Worm (Caenorhabditis elegans): ENCODE results near the gene B0035.18.

Gene B0035.18

ce11 chrIV:11285239-11285638, 34.9 kb upstream of the B0035.18 start:
- peak; percentile 47 for TF ChIP-seq dve-1 (tag; optimal IDR thresholded peaks at IDR 0.05; ENCODE audit: insufficient read depth)
- TF ChIP-seq unc-62 (GFP tag; optimal IDR thresholded peaks at IDR 0.05 in 1 of 2), result peak in 1 of 2 experiments; percentile 54
- no peak for TF ChIP-seq unc-62 (tag; optimal IDR thresholded peaks at IDR 0.05)
- no peak for TF ChIP-seq duxl-1 (tag; optimal IDR thresholded peaks at IDR 0.05; ENCODE audit: poor library complexity)

- TF ChIP-seq nhr-237 (tag; optimal IDR thresholded peaks at IDR 0.05) (no peak), egl-27 (tag; optimal IDR thresholded peaks at IDR 0.05) (no peak), daf-16 (GFP tag; optimal IDR thresholded peaks at IDR 0.05) (no peak), daf-16 (tag; optimal IDR thresholded peaks at IDR 0.05) (peak; percentile 59), dve-1 (tag; optimal IDR thresholded peaks at IDR 0.05; ENCODE audit: insufficient read depth) (peak; percentile 49)
These were observed 34.0 kb upstream of the B0035.18 start for ce11 chrIV:11286112-11286511.

ce11 chrIV:11287511-11287910, 32.6 kb upstream of the B0035.18 start, which contains the start of gene F54D1.6:
Gene F54D1.6, plus strand, starts transcription at chrIV:11287811.
- TF ChIP-seq hlh-11 (tag; optimal IDR thresholded peaks at IDR 0.05) (no peak), daf-16 (GFP tag; optimal IDR thresholded peaks at IDR 0.05) (no peak), daf-16 (tag; optimal IDR thresholded peaks at IDR 0.05) (peak; percentile 17), lim-7 (GFP tag; IDR thresholded peaks at IDR 0.05) (no peak), lin-1 (GFP tag; IDR thresholded peaks at IDR 0.05) (no peak), F49E8.2 (tag; optimal IDR thresholded peaks at IDR 0.05; ENCODE audit: borderline replicate concordance) (no peak)

- no peak for TF ChIP-seq dmd-8 (GFP tag; IDR thresholded peaks at IDR 0.05)
- TF ChIP-seq dve-1 (tag; optimal IDR thresholded peaks at IDR 0.05; ENCODE audit: insufficient read depth), result peak; percentile 90
- TF ChIP-seq snpc-4 (tag; optimal IDR thresholded peaks at IDR 0.05), result no peak
- TF ChIP-seq mep-1 (tag; optimal IDR thresholded peaks at IDR 0.05), result peak; percentile 37
- TF ChIP-seq dmd-9 (GFP tag; IDR thresholded peaks at IDR 0.05), result no peak
- no peak for TF ChIP-seq gei-8 (GFP tag; optimal IDR thresholded peaks at IDR 0.05)
- TF ChIP-seq nhr-6 (tag; optimal IDR thresholded peaks at IDR 0.05), result peak; percentile 25
- TF ChIP-seq nhr-77 (tag; optimal IDR thresholded peaks at IDR 0.05), result peak; percentile 84
- peak; percentile 98 for TF ChIP-seq php-3 (GFP tag; IDR thresholded peaks at IDR 0.05)
- no peak for TF ChIP-seq zfp-2 (tag; optimal IDR thresholded peaks at IDR 0.05)
- TF ChIP-seq nhr-28 (tag; optimal IDR thresholded peaks at IDR 0.05), result peak; percentile 88
- TF ChIP-seq hlh-30 (tag; optimal IDR thresholded peaks at IDR 0.05; ENCODE audit: insufficient read depth), result peak; percentile 33
- peak; percentile 80 for TF ChIP-seq dmd-6 (GFP tag; IDR thresholded peaks at IDR 0.05)
- peak; percentile 57; the same call in 1 of the 2 replicates for TF ChIP-seq lin-1 (GFP tag; IDR thresholded peaks at IDR 0.05)
- TF ChIP-seq fos-1 (tag; optimal IDR thresholded peaks at IDR 0.05), result no peak
- TF ChIP-seq tra-1 (GFP tag; IDR thresholded peaks at IDR 0.05), result peak; percentile 62
- TF ChIP-seq pqm-1 (tag; optimal IDR thresholded peaks at IDR 0.05), result peak; percentile 99
- no peak for TF ChIP-seq daf-16 (GFP tag; optimal IDR thresholded peaks at IDR 0.05)
- peak; percentile 96 for TF ChIP-seq daf-16 (tag; optimal IDR thresholded peaks at IDR 0.05)
- TF ChIP-seq mes-2 (tag; optimal IDR thresholded peaks at IDR 0.05; ENCODE audit: poor library complexity, severe bottlenecking), result peak; percentile 6
- no peak for TF ChIP-seq unc-39 (tag; optimal IDR thresholded peaks at IDR 0.05)
- TF ChIP-seq hlh-11 (tag; optimal IDR thresholded peaks at IDR 0.05), result peak; percentile 82
- no peak for TF ChIP-seq Y105C5A.15 (GFP tag; IDR thresholded peaks at IDR 0.05)
- TF ChIP-seq mxl-3 (GFP tag; optimal IDR thresholded peaks at IDR 0.05), result peak; percentile 36
- no peak for TF ChIP-seq ceh-20 (GFP tag; IDR thresholded peaks at IDR 0.05)
- TF ChIP-seq ZK337.2 (GFP tag; IDR thresholded peaks at IDR 0.05), result no peak
- no peak for TF ChIP-seq lin-13 (GFP tag; optimal IDR thresholded peaks at IDR 0.05)
- no peak for TF ChIP-seq Y48G9A.11 (GFP tag; IDR thresholded peaks at IDR 0.05)
These were observed 31.1 kb upstream of the B0035.18 start for ce11 chrIV:11288965-11289364.
